Worm (Caenorhabditis elegans): ENCODE data around the gene C27D9.2.
A peak's percentile ranks its signal among the peaks of the same experiment; 100 is the strongest.

C27D9.2 gene

DNA sequence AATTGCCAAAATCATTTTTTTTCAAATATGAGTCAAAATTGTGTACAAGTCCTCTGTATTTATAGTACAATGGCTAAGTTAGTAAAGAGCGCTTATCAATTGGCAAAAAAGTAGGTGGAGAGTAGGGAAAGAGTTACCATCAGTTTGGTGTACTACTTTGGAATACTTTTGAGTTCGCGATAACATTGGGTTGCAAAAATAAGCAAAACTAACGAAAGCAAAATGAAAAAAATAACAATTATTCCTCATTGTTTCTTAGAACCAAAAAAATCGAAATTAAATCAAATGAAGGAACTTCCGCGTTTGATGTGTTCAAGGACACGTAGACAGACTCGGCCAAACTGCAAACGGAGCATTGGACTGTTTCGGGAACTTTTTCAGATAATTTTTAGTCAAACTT, at the start of gene C27D9.2:
C27D9.2 (minus strand) TSS at position 101 of the 400 bp plus-strand sequence.
- no peak for TF ChIP-seq ztf-18 (tag; optimal IDR thresholded peaks at IDR 0.05)
- TF ChIP-seq ceh-40 (GFP tag; IDR thresholded peaks at IDR 0.05): no peak
- TF ChIP-seq repo-1 (tag; optimal IDR thresholded peaks at IDR 0.05): no peak
- no peak for TF ChIP-seq let-607 (tag; optimal IDR thresholded peaks at IDR 0.05)
- TF ChIP-seq fkh-3 (tag; optimal IDR thresholded peaks at IDR 0.05): no peak
- TF ChIP-seq ztf-28 (GFP tag; IDR thresholded peaks at IDR 0.05): no peak
- TF ChIP-seq him-1 (tag; optimal IDR thresholded peaks at IDR 0.05): no peak
- TF ChIP-seq F33H1.4 (GFP tag; IDR thresholded peaks at IDR 0.05): no peak
- TF ChIP-seq hmg-1.2 (GFP tag; IDR thresholded peaks at IDR 0.05): no peak
- no peak for TF ChIP-seq lag-1 (GFP tag; IDR thresholded peaks at IDR 0.05)
- TF ChIP-seq ama-1 (optimal IDR thresholded peaks at IDR 0.05): no peak
- TF ChIP-seq ama-1 (GFP tag; optimal IDR thresholded peaks at IDR 0.05): no peak
- TF ChIP-seq ztf-3 (GFP tag; optimal IDR thresholded peaks at IDR 0.05): no peak
- TF ChIP-seq chd-7 (tag; optimal IDR thresholded peaks at IDR 0.05): no peak
- no peak for TF ChIP-seq madf-8 (GFP tag; conservative IDR thresholded peaks at IDR 0.05)

DNA sequence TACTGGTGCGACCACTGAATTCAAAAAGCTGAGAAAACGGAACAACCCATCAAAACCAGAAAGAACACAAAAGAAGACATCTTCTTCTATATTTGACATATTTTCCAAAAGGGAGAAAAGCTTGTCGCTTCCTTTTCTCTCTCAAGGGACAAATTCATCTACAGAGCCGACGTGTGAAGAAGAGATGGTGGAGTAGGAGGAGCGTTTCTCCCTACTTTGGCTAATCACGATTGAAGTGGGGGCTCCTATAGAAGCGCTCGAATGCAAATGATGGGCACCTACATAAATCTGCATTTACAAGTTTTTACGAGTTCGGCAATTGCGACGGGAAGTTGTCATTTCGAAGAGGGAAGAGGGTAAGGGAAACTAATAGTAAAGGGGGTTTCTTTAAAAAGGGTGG, 49.6 kb upstream of the C27D9.2 start:
- no peak for TF ChIP-seq cebp-1 (GFP tag; IDR thresholded peaks at IDR 0.05)
- TF ChIP-seq cebp-1 (tag; optimal IDR thresholded peaks at IDR 0.05): no peak
- TF ChIP-seq F39B2.1 (GFP tag; IDR thresholded peaks at IDR 0.05): no peak
- no peak for TF ChIP-seq nfya-2 (GFP tag; IDR thresholded peaks at IDR 0.05)
- TF ChIP-seq lsy-27 (tag; optimal IDR thresholded peaks at IDR 0.05; ENCODE audit: borderline replicate concordance, insufficient read depth): no peak
- no peak for TF ChIP-seq mel-28 (tag; optimal IDR thresholded peaks at IDR 0.05; ENCODE audit: borderline replicate concordance)
- TF ChIP-seq aptf-3 (GFP tag; IDR thresholded peaks at IDR 0.05): no peak
- no peak for TF ChIP-seq ccch-3 (GFP tag; optimal IDR thresholded peaks at IDR 0.05)
- TF ChIP-seq zfh-2 (GFP tag; conservative IDR thresholded peaks at IDR 0.05): no peak
- TF ChIP-seq T26A5.8 (tag; optimal IDR thresholded peaks at IDR 0.05): no peak
- TF ChIP-seq him-1 (tag; optimal IDR thresholded peaks at IDR 0.05): no peak
- TF ChIP-seq lir-1 (GFP tag; conservative IDR thresholded peaks at IDR 0.05): no peak
- TF ChIP-seq lin-26 (GFP tag; IDR thresholded peaks at IDR 0.05): no peak
- TF ChIP-seq ztf-26 (tag; optimal IDR thresholded peaks at IDR 0.05): no peak

DNA sequence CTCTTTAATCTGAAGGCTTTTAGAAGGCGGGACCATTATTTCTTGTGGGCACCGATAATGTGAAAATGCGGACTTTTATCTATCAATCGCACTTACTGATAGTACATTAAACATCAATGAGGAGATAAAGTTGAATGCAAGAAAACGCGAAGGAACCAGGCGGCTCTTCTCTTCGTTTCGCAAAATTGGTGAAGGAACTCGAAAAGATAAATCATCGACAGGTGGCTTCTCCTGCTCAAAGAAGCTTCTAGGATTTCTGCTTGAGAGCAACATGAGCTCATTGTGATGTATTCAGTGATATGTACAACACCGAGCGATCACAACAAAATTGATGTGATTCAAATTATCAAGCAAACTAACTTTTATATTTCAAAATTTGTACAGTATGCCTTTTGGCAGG, 49.1 kb upstream of the C27D9.2 start:
- no peak for TF ChIP-seq ztf-26 (tag; optimal IDR thresholded peaks at IDR 0.05)
- TF ChIP-seq mel-28 (tag; optimal IDR thresholded peaks at IDR 0.05; ENCODE audit: borderline replicate concordance): no peak

DNA sequence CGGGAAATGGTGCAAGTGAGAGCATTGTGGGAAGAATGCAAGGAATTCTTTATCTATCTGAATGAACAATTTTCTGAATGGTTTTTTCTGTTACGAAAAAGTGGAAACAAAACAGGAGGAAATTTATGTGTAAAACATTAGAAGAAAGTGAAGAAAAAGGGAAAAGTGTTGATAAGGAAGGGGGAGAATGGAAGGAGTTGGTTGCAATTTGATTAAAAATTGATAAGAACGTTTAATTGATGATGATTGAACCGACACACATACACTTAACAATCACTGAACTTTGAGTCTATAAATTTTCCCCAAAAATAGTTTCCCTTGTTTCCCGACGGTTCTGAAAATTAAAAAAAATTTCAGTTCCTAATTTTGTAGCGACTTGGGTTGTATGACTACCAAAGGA, 46.3 kb upstream of the C27D9.2 start:
- TF ChIP-seq pha-4 (tag; optimal IDR thresholded peaks at IDR 0.05) (no peak), nhr-80 (tag; optimal IDR thresholded peaks at IDR 0.05) (peak; percentile 63)

DNA sequence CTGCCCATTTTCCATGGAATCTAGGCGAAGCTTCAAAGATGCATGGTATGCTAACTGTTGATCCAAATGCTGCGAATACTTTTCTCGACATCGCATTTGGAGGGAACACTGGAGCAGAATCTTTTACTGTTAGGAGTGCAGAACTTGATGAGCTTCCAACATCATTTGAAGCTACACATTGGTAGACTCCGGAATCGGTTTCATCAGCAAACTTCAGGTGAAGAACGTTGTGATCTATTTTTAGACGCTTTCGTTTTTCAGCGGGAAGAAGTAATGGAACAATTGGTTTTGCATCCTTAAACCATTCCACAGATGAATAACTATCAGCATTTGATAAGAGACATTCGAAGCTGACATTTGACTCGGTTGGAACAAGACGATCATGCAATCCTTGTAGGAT, 43.9 kb upstream of the C27D9.2 start:
- TF ChIP-seq tbp1 (GFP tag; optimal IDR thresholded peaks at IDR 0.05) (no peak), F10E7.11 (tag; optimal IDR thresholded peaks at IDR 0.05) (no peak), zim-3 (tag; optimal IDR thresholded peaks at IDR 0.05) (no peak), snpc-1.3 (tag; optimal IDR thresholded peaks at IDR 0.05; ENCODE audit: insufficient read depth) (no peak), Y56A3A.18 (GFP tag; IDR thresholded peaks at IDR 0.05) (no peak), F37B4.10 (GFP tag; IDR thresholded peaks at IDR 0.05) (no peak), ztf-3 (GFP tag; optimal IDR thresholded peaks at IDR 0.05) (no peak), Y53F4B.3 (GFP tag; IDR thresholded peaks at IDR 0.05) (no peak), dpl-1 (GFP tag; optimal IDR thresholded peaks at IDR 0.05) (no peak), ets-4 (GFP tag; optimal IDR thresholded peaks at IDR 0.05) (no peak)
